Worm (Caenorhabditis elegans) whole organism, young adult: ENCODE results near the gene nspg-3.

Experiments
- B0019.2 ChIP-seq: fragments of 200-800 bp; sonication (Bioruptor generic); conservative IDR thresholded peaks from 2 replicates; pipeline ENCODE4 v1.3.6; 2022; ENCODE audit warnings: missing genetic modification reagents, missing genetic modification characterization, missing compliant biosample characterization
- C06A6.2 ChIP-seq: fragments of 200-800 bp; sonication (Bioruptor generic); conservative IDR thresholded peaks from 2 replicates; pipeline ENCODE4 v1.3.6; 2022; ENCODE audit warnings: missing genetic modification characterization, missing compliant biosample characterization
- D2030.7 ChIP-seq: fragments of 200-800 bp; sonication (Bioruptor generic); IDR thresholded peaks from 2 replicates; pipeline ENCODE4 v1.3.6; 2022; ENCODE audit warnings: missing genetic modification reagents, missing genetic modification characterization, missing compliant biosample characterization
- F37B4.10 ChIP-seq: fragments of 200-800 bp; sonication (Bioruptor generic); IDR thresholded peaks from 2 replicates; pipeline ENCODE4 v1.3.6; 2022; ENCODE audit warnings: missing genetic modification characterization, missing compliant biosample characterization
- F52B5.7 ChIP-seq: sonication (generic microtip); optimal IDR thresholded peaks from 2 replicates; lab custom pipeline; 2016; ENCODE audit warnings: mild to moderate bottlenecking, missing genetic modification characterization, missing compliant biosample characterization
- K11D2.4 ChIP-seq: fragments of 200-800 bp; sonication (Bioruptor generic); IDR thresholded peaks from 2 replicates; pipeline ENCODE4 v1.3.6; 2022; ENCODE audit warnings: missing genetic modification reagents, missing genetic modification characterization, missing compliant biosample characterization
- Y79H2A.3 ChIP-seq: fragments of 200-800 bp; sonication (Bioruptor generic); conservative IDR thresholded peaks from 2 replicates; pipeline ENCODE4 v1.3.6; 2022; ENCODE audit warnings: missing genetic modification reagents, missing genetic modification characterization, missing compliant biosample characterization
- Y95B8A.8 ChIP-seq: fragments of 200-800 bp; sonication (Bioruptor generic); IDR thresholded peaks from 2 replicates; pipeline ENCODE4 v1.3.6; 2022; ENCODE audit warnings: missing genetic modification reagents, missing genetic modification characterization, missing compliant biosample characterization
- ZK185.1 ChIP-seq: sonication (generic microtip); optimal IDR thresholded peaks from 2 replicates; lab custom pipeline; 2016; ENCODE audit warnings: mild to moderate bottlenecking, missing genetic modification characterization, missing compliant biosample characterization; ENCODE audit not compliant: poor library complexity, severe bottlenecking
- aptf-2 ChIP-seq: fragments of 200-800 bp; sonication (Bioruptor generic); conservative IDR thresholded peaks from 2 replicates; pipeline ENCODE4 v1.3.6; 2022; ENCODE audit warnings: missing genetic modification reagents, missing genetic modification characterization, missing compliant biosample characterization
- athp-1 ChIP-seq: sonication (generic microtip); optimal IDR thresholded peaks from 2 replicates; lab custom pipeline; 2017; ENCODE audit warnings: mild to moderate bottlenecking, missing genetic modification characterization, missing compliant biosample characterization
- attf-5 ChIP-seq: fragments of 200-800 bp; sonication (Bioruptor generic); optimal IDR thresholded peaks from 2 replicates; lab custom pipeline; 2018; ENCODE audit warnings: mild to moderate bottlenecking, missing genetic modification characterization, missing compliant biosample characterization
- cebp-1 ChIP-seq, 2 experiments: fragments of 200-800 bp in 1 of 2; sonication (Bioruptor generic) in 1 of 2; sonication (generic microtip) in 1 of 2; IDR thresholded peaks in 1 of 2; optimal IDR thresholded peaks in 1 of 2; 2 replicates each; pipeline versions ENCODE4 v1.3.6 to Lab custom; 2017 to 2022; ENCODE audit warnings: missing compliant biosample characterization in 2 of 2, missing genetic modification characterization in 2 of 2, mild to moderate bottlenecking in 1 of 2, missing genetic modification reagents in 1 of 2, moderate library complexity in 1 of 2
- cebp-2 ChIP-seq: fragments of 200-800 bp; sonication (Bioruptor generic); IDR thresholded peaks from 2 replicates; pipeline ENCODE4 v1.3.6; 2022; ENCODE audit warnings: missing genetic modification characterization, missing compliant biosample characterization
- ceh-100 ChIP-seq: fragments of 200-800 bp; sonication (Bioruptor generic); IDR thresholded peaks from 2 replicates; pipeline ENCODE4 v1.3.6; 2022; ENCODE audit warnings: missing genetic modification reagents, missing genetic modification characterization, missing compliant biosample characterization
- ceh-27 ChIP-seq: fragments of 200-800 bp; sonication (Bioruptor generic); optimal IDR thresholded peaks from 2 replicates; lab custom pipeline; 2018; ENCODE audit warnings: mild to moderate bottlenecking, missing genetic modification characterization, moderate library complexity, missing compliant biosample characterization
- ceh-40 ChIP-seq: fragments of 200-800 bp; sonication (Bioruptor generic); IDR thresholded peaks from 2 replicates; pipeline ENCODE4 v1.3.6; 2022; ENCODE audit warnings: missing genetic modification characterization, missing compliant biosample characterization
- chd-7 ChIP-seq: sonication (generic microtip); optimal IDR thresholded peaks from 2 replicates; lab custom pipeline; 2016; ENCODE audit warnings: mild to moderate bottlenecking, missing genetic modification characterization, moderate library complexity, missing compliant biosample characterization
- die-1 ChIP-seq: sonication (generic microtip); optimal IDR thresholded peaks from 2 replicates; lab custom pipeline; 2016; ENCODE audit warnings: missing genotype, mild to moderate bottlenecking, missing genetic modification characterization, missing compliant biosample characterization
- efl-1 ChIP-seq: fragments of 150-350 bp; optimal IDR thresholded peaks from 2 replicates; lab custom pipeline; 2014; ENCODE audit warnings: missing biosample characterization, missing genetic modification reagents, missing genetic modification characterization
- ets-4 ChIP-seq: fragments of 200-800 bp; sonication (Bioruptor generic); optimal IDR thresholded peaks from 2 replicates; lab custom pipeline; 2018; ENCODE audit warnings: mild to moderate bottlenecking, missing genetic modification characterization, missing compliant biosample characterization
- hlh-12 ChIP-seq: sonication (generic microtip); optimal IDR thresholded peaks from 2 replicates; lab custom pipeline; 2016; ENCODE audit warnings: missing genetic modification characterization, missing compliant biosample characterization
- hsf-1 ChIP-seq: fragments of 200-800 bp; sonication (Bioruptor generic); IDR thresholded peaks from 2 replicates; pipeline ENCODE4 v1.3.6; 2022; ENCODE audit warnings: missing genetic modification reagents, missing genetic modification characterization, missing compliant biosample characterization
- let-526 ChIP-seq: fragments of 200-800 bp; sonication (Bioruptor generic); IDR thresholded peaks from 2 replicates; pipeline ENCODE4 v1.3.6; 2022; ENCODE audit warnings: missing genetic modification reagents, missing genetic modification characterization, missing compliant biosample characterization
- lsl-1 ChIP-seq: fragments of 200-800 bp; sonication (Bioruptor generic); optimal IDR thresholded peaks from 2 replicates; lab custom pipeline; 2018; ENCODE audit warnings: mild to moderate bottlenecking, missing genetic modification characterization, moderate library complexity, missing compliant biosample characterization
- madf-6 ChIP-seq: fragments of 200-800 bp; sonication (Bioruptor generic); IDR thresholded peaks from 2 replicates; pipeline ENCODE4 v1.3.6; 2022; ENCODE audit warnings: missing genetic modification reagents, missing genetic modification characterization, missing compliant biosample characterization
- madf-8 ChIP-seq: fragments of 200-800 bp; sonication (Bioruptor generic); conservative IDR thresholded peaks from 2 replicates; pipeline ENCODE4 v1.3.6; 2022; ENCODE audit warnings: missing genetic modification reagents, missing genetic modification characterization, missing compliant biosample characterization
- mes-4 ChIP-seq: sonication (generic microtip); optimal IDR thresholded peaks from 2 replicates; lab custom pipeline; 2016; ENCODE audit warnings: missing genotype, missing genetic modification characterization, missing compliant biosample characterization
- mxl-1 ChIP-seq: sonication (generic microtip); optimal IDR thresholded peaks from 2 replicates; lab custom pipeline; 2016; ENCODE audit warnings: missing genetic modification characterization, missing compliant biosample characterization
- nhr-80 ChIP-seq: sonication (generic microtip); optimal IDR thresholded peaks from 2 replicates; lab custom pipeline; 2016; ENCODE audit warnings: missing genetic modification characterization, missing compliant biosample characterization
- pbrm-1 ChIP-seq: fragments of 200-800 bp; sonication (Bioruptor generic); IDR thresholded peaks from 2 replicates; pipeline ENCODE4 v1.3.6; 2022; ENCODE audit warnings: missing genetic modification reagents, missing genetic modification characterization, missing compliant biosample characterization
- rcor-1 ChIP-seq: fragments of 200-800 bp; sonication (Bioruptor generic); IDR thresholded peaks from 2 replicates; pipeline ENCODE4 v1.3.6; 2022; ENCODE audit warnings: missing genetic modification reagents, missing genetic modification characterization, missing compliant biosample characterization
- rec-8 ChIP-seq, 2 experiments: sonication (generic microtip); optimal IDR thresholded peaks; 2 replicates each; lab custom pipeline; 2016; ENCODE audit warnings: mild to moderate bottlenecking in 2 of 2, missing genetic modification characterization in 2 of 2, missing genetic modification reagents in 2 of 2, missing genotype in 2 of 2, missing biosample characterization in 1 of 2, missing compliant biosample characterization in 1 of 2, moderate library complexity in 1 of 2
- sdz-38 ChIP-seq: sonication (generic microtip); optimal IDR thresholded peaks from 2 replicates; lab custom pipeline; 2016; ENCODE audit warnings: missing genotype, missing genetic modification characterization, missing compliant biosample characterization
- snpc-3.4 ChIP-seq: sonication (generic microtip); optimal IDR thresholded peaks from 2 replicates; lab custom pipeline; 2017; ENCODE audit warnings: missing genetic modification characterization, mild to moderate bottlenecking, missing compliant biosample characterization, antibody characterized with exemption, moderate library complexity, missing genotype, missing genetic modification reagents
- tlf-1 ChIP-seq: fragments of 200-800 bp; sonication (Bioruptor generic); optimal IDR thresholded peaks from 2 replicates; lab custom pipeline; 2018; ENCODE audit warnings: mild to moderate bottlenecking, missing genetic modification characterization, missing compliant biosample characterization
- zfh-2 ChIP-seq: fragments of 200-800 bp; sonication (Bioruptor generic); conservative IDR thresholded peaks from 2 replicates; pipeline ENCODE4 v1.3.6; 2022; ENCODE audit warnings: missing genetic modification reagents, missing genetic modification characterization, missing compliant biosample characterization
- ztf-18 ChIP-seq: sonication (generic microtip); optimal IDR thresholded peaks from 2 replicates; lab custom pipeline; 2016; ENCODE audit warnings: missing genotype, mild to moderate bottlenecking, missing genetic modification characterization, missing compliant biosample characterization
- ztf-6 ChIP-seq: fragments of 200-800 bp; sonication (Bioruptor generic); IDR thresholded peaks from 2 replicates; pipeline ENCODE4 v1.3.6; 2022; ENCODE audit warnings: missing genetic modification reagents, missing genetic modification characterization, missing compliant biosample characterization

Gene nspg-3

DNA sequence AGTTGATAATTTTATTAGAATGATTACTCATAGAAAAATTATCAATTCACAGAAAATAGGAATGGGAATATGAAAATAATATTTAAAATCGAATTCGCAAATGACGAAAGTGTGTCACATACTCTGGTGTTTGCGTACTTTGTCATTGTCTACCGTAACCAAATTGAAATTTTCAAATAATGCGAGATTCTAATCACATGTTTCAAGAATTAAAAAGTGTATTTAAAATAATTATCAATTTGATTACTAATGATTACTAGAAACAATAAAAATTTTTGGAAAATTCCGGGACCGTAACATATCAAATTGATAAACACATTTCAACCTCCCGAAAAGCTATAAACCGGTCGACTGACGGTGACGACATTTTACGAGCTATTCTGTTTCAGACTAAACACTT lies at the start of gene nspg-3, which contains the start of gene fbf-2:
nspg-3 (plus strand) TSS at position 388 of the 400 bp plus-strand sequence.
fbf-2 (minus strand) TSS at position 101 of the 400 bp plus-strand sequence.
- TF ChIP-seq athp-1 (tag; lab: Kevin White, UChicago) (no peak), mxl-1 (no peak), lsl-1 (GFP tag; lab: Kevin White, UChicago) (peak; percentile 61), ceh-40 (GFP tag; lab: Robert Waterston, UW) (no peak)

- TF ChIP-seq nhr-80 (tag; lab: Kevin White, UChicago), result no peak
- TF ChIP-seq Y79H2A.3 (GFP tag; lab: Robert Waterston, UW), result no peak
- TF ChIP-seq F52B5.7 (tag; lab: Kevin White, UChicago), result no peak
- TF ChIP-seq aptf-2 (GFP tag; lab: Robert Waterston, UW), result no peak
- no peak for TF ChIP-seq sdz-38 (tag; lab: Kevin White, UChicago)
- TF ChIP-seq mes-4 (tag; lab: Kevin White, UChicago), result no peak
- no peak for TF ChIP-seq pbrm-1 (GFP tag; lab: Robert Waterston, UW)
- no peak for TF ChIP-seq F37B4.10 (GFP tag; lab: Robert Waterston, UW)
- no peak for TF ChIP-seq Y95B8A.8
- TF ChIP-seq B0019.2 (GFP tag; lab: Robert Waterston, UW), result no peak
- no peak for TF ChIP-seq ceh-100 (GFP tag; lab: Robert Waterston, UW)
- no peak for TF ChIP-seq cebp-2
- TF ChIP-seq chd-7 (tag; lab: Kevin White, UChicago), result no peak
- TF ChIP-seq zfh-2 (GFP tag; lab: Robert Waterston, UW), result no peak
- TF ChIP-seq C06A6.2 (GFP tag; lab: Robert Waterston, UW), result no peak
- TF ChIP-seq mxl-1, result no peak
- no peak for TF ChIP-seq hlh-12
- TF ChIP-seq, all 124 proteins: peak for 0
These were observed 48.4 kb upstream of the nspg-3 start, which contains the start of gene R12C12.10 for ce11 chrII:6043166-6043565. Gene R12C12.10 (minus strand): TSS chrII:6043266.

- TF ChIP-seq die-1 (tag; lab: Kevin White, UChicago) (no peak), efl-1 (GFP tag; lab: Kevin White, UChicago) (peak; percentile 37), K11D2.4 (no peak), madf-8 (GFP tag; lab: Robert Waterston, UW) (0 out of 2 replicates have a peak, but pooled peaks have one; percentile 27), ztf-6 (no peak), cebp-1 (GFP tag; IDR thresholded peaks at IDR 0.05; lab: Robert Waterston, UW) (no peak), cebp-1 (tag; optimal IDR thresholded peaks at IDR 0.05; lab: Kevin White, UChicago) (no peak), ceh-100 (GFP tag; lab: Robert Waterston, UW) (no peak), let-526 (GFP tag; lab: Robert Waterston, UW) (no peak), hsf-1 (GFP tag; lab: Robert Waterston, UW) (no peak)
- TF ChIP-seq, all 124 proteins: peak for 2
These were observed 46.5 kb upstream of the nspg-3 start, which contains the start of gene R12C12.5 for ce11 chrII:6045048-6045447. Gene R12C12.5 (minus strand): TSS chrII:6045148.

- peak; percentile 60 for TF ChIP-seq ztf-18
- TF ChIP-seq rcor-1 (GFP tag; lab: Robert Waterston, UW), result no peak
- peak; percentile 36; the same call in 1 of the 2 replicates for TF ChIP-seq madf-6 (GFP tag; lab: Robert Waterston, UW)
- TF ChIP-seq, all 124 proteins: peak for 2
These were observed 45.4 kb upstream of the nspg-3 start for ce11 chrII:6046023-6046631.

ce11 chrII:6047639-6048159 lies 43.9 kb upstream of the nspg-3 start, which contains the start of the genes R12C12.6 and ran-5:
Gene R12C12.6 (minus strand): TSS chrII:6047867.
Gene ran-5 (plus strand): TSS chrII:6048109.
- TF ChIP-seq ZK185.1 (tag; lab: Kevin White, UChicago), result peak; percentile 68
- TF ChIP-seq lsl-1 (GFP tag; lab: Kevin White, UChicago), result peak; percentile 72
- peak; percentile 77 for TF ChIP-seq snpc-3.4 (tag; lab: Kevin White, UChicago)
- TF ChIP-seq tlf-1 (GFP tag; lab: Kevin White, UChicago), result peak; percentile 73
- TF ChIP-seq D2030.7 (GFP tag; lab: Robert Waterston, UW), result peak; percentile 52; the same call in 1 of the 2 replicates
- TF ChIP-seq pbrm-1 (GFP tag; lab: Robert Waterston, UW), result peak; percentile 89
- TF ChIP-seq rec-8 (tag; optimal IDR thresholded peaks at IDR 0.05; lab: Kevin White, UChicago), result peak in 1 of 2 experiments; percentile 15
- peak; percentile 50 for TF ChIP-seq attf-5 (GFP tag; lab: Kevin White, UChicago)
- peak; percentile 13 for TF ChIP-seq ceh-27
- no peak for TF ChIP-seq hlh-12
- no peak for TF ChIP-seq ets-4 (GFP tag; lab: Kevin White, UChicago)
- no peak for TF ChIP-seq sdz-38 (tag; lab: Kevin White, UChicago)
- no peak for TF ChIP-seq B0019.2 (GFP tag; lab: Robert Waterston, UW)
